Fruit fly (Drosophila melanogaster) whole organism, adult: ENCODE results near the gene nonA-l.

Experiments used
- CG11617 ChIP-seq: fragments of 200-800 bp; sonication (Bioruptor generic); optimal IDR thresholded peaks from 2 replicates; lab custom pipeline; 2017; ENCODE audit warnings: mild to moderate bottlenecking, missing biosample characterization, missing genetic modification reagents, missing genetic modification characterization
- CG1620 ChIP-seq: fragments of 200-800 bp; sonication (Bioruptor generic); optimal IDR thresholded peaks from 2 replicates; lab custom pipeline; 2016; ENCODE audit warnings: missing biosample characterization, missing genetic modification characterization
- CG33017 ChIP-seq: fragments of 200-800 bp; sonication (Bioruptor generic); optimal IDR thresholded peaks from 2 replicates; lab custom pipeline; 2018; ENCODE audit warnings: missing biosample characterization, mild to moderate bottlenecking, missing genetic modification characterization, moderate library complexity
- cic ChIP-seq: fragments of 200-800 bp; sonication (Bioruptor generic); optimal IDR thresholded peaks from 2 replicates; lab custom pipeline; 2017; ENCODE audit warnings: missing biosample characterization, mild to moderate bottlenecking, missing genetic modification characterization, moderate library complexity
- pad ChIP-seq: fragments of 200-800 bp; sonication (Bioruptor generic); optimal IDR thresholded peaks from 3 replicates; lab custom pipeline; 2017; ENCODE audit warnings: missing biosample characterization, missing genetic modification characterization, mild to moderate bottlenecking, moderate library complexity, missing genetic modification reagents
- toe ChIP-seq: fragments of 200-800 bp; sonication (Bioruptor generic); optimal IDR thresholded peaks from 2 replicates; lab custom pipeline; 2016; ENCODE audit warnings: missing biosample characterization, missing genetic modification characterization

- TF ChIP-seq pad (GFP tag; lab: Kevin White, UChicago): no peak
- TF ChIP-seq toe (GFP tag; lab: Kevin White, UChicago): no peak
- TF ChIP-seq CG1620 (GFP tag; lab: Kevin White, UChicago): no peak
- no peak for TF ChIP-seq cic (GFP tag; lab: Kevin White, UChicago)
- TF ChIP-seq CG11617 (GFP tag; lab: Kevin White, UChicago): no peak
- no peak for TF ChIP-seq CG33017
These were observed 37.9 kb downstream of the nonA-l start for dm6 chr3R:16677934-16678333.
